Fruit fly (Drosophila melanogaster): ENCODE measurements around the gene CG15814.

dm6 chrX:17844623-17845022, 5.5 kb downstream of the CG15814 start, which contains the start of the genes CG8142 and Ucp4A:
- TF ChIP-seq ttk (optimal IDR thresholded peaks at IDR 0.05): no peak
- no peak for TF ChIP-seq insv (optimal IDR thresholded peaks at IDR 0.05)
- no peak for TF ChIP-seq psq (optimal IDR thresholded peaks at IDR 0.05)
- TF ChIP-seq h (optimal IDR thresholded peaks at IDR 0.05): no peak
- TF ChIP-seq Sin3A (optimal IDR thresholded peaks at IDR 0.05): no peak

Data from Kc167 (cell line).